Fruit fly (Drosophila melanogaster) whole organism, embryonic: ENCODE results near the gene CG3815.

Experiments
- Atf3 ChIP-seq: fragments of 200-800 bp; sonication (Bioruptor generic); optimal IDR thresholded peaks from 3 replicates; lab custom pipeline; 2016; ENCODE audit warnings: missing biosample characterization, missing genetic modification characterization
- BtbVII ChIP-seq: fragments of 200-800 bp; sonication (Bioruptor generic); optimal IDR thresholded peaks from 3 replicates; lab custom pipeline; 2017; ENCODE audit warnings: missing biosample characterization, mild to moderate bottlenecking, missing genetic modification characterization
- C15 ChIP-seq: fragments of 200-800 bp; sonication (Bioruptor generic); IDR thresholded peaks from 3 replicates; pipeline ENCODE4 v1.3.6; 2022; ENCODE audit warnings: missing biosample characterization, missing genetic modification characterization
- CG10147 ChIP-seq: fragments of 200-800 bp; sonication (Bioruptor generic); optimal IDR thresholded peaks from 2 replicates; lab custom pipeline; 2019; ENCODE audit warnings: missing biosample characterization, mild to moderate bottlenecking, missing genetic modification characterization, moderate library complexity
- CG11247 ChIP-seq: fragments of 200-800 bp; sonication (Bioruptor generic); IDR thresholded peaks from 2 replicates; pipeline ENCODE4 v1.3.6; 2022; ENCODE audit warnings: missing biosample characterization, missing genetic modification characterization
- CG12104 ChIP-seq: fragments of 200-800 bp; sonication (Bioruptor generic); optimal IDR thresholded peaks from 3 replicates; lab custom pipeline; 2016; ENCODE audit warnings: missing biosample characterization, missing genetic modification characterization
- CG12769 ChIP-seq: fragments of 200-800 bp; sonication (Bioruptor generic); optimal IDR thresholded peaks from 2 replicates; lab custom pipeline; 2019; ENCODE audit warnings: missing biosample characterization, mild to moderate bottlenecking, missing genetic modification characterization, moderate library complexity
- CG1602 ChIP-seq: fragments of 200-800 bp; sonication (Bioruptor generic); optimal IDR thresholded peaks from 3 replicates; lab custom pipeline; 2016; ENCODE audit warnings: missing biosample characterization, missing genetic modification characterization
- CG18011 ChIP-seq: fragments of 200-800 bp; sonication (Bioruptor generic); optimal IDR thresholded peaks from 2 replicates; lab custom pipeline; 2017; ENCODE audit warnings: missing biosample characterization, missing genetic modification characterization, mild to moderate bottlenecking, moderate library complexity, missing genotype
- CG2889 ChIP-seq: fragments of 200-800 bp; sonication (Bioruptor generic); IDR thresholded peaks from 3 replicates; pipeline ENCODE4 v1.3.6; 2022; ENCODE audit warnings: missing biosample characterization, missing genetic modification characterization
- CG31441 ChIP-seq: fragments of 200-800 bp; sonication (Bioruptor generic); IDR thresholded peaks from 2 replicates; pipeline ENCODE4 v1.3.6; 2022; ENCODE audit warnings: missing biosample characterization, missing genetic modification characterization
- CG33213 ChIP-seq: fragments of 200-800 bp; sonication (Bioruptor generic); optimal IDR thresholded peaks from 3 replicates; lab custom pipeline; 2016; ENCODE audit warnings: missing biosample characterization, missing genetic modification characterization
- CG34224 ChIP-seq: fragments of 200-800 bp; sonication (Bioruptor generic); IDR thresholded peaks from 3 replicates; pipeline ENCODE4 v1.3.6; 2022; ENCODE audit warnings: missing biosample characterization, missing genetic modification characterization; ENCODE audit not compliant: partially characterized antibody
- CG3995 ChIP-seq: fragments of 200-800 bp; sonication (Bioruptor generic); optimal IDR thresholded peaks from 3 replicates; lab custom pipeline; 2016; ENCODE audit warnings: missing biosample characterization, missing genetic modification characterization
- CG43689 ChIP-seq: fragments of 200-800 bp; sonication (Bioruptor generic); IDR thresholded peaks from 2 replicates; pipeline ENCODE4 v1.3.6; 2022; ENCODE audit warnings: missing biosample characterization, missing genetic modification characterization
- CG8924 ChIP-seq: fragments of 200-800 bp; optimal IDR thresholded peaks from 3 replicates; lab custom pipeline; 2019; ENCODE audit warnings: missing biosample characterization, mild to moderate bottlenecking, missing genetic modification characterization, moderate library complexity
- CG9609 ChIP-seq: fragments of 200-800 bp; sonication (Bioruptor generic); optimal IDR thresholded peaks from 3 replicates; lab custom pipeline; 2016; ENCODE audit warnings: missing biosample characterization, missing genetic modification characterization
- CG9817 ChIP-seq: fragments of 200-800 bp; sonication (Bioruptor generic); optimal IDR thresholded peaks from 2 replicates; lab custom pipeline; 2018; ENCODE audit warnings: missing biosample characterization, mild to moderate bottlenecking, missing genetic modification characterization, moderate library complexity
- D ChIP-seq, 2 experiments: fragments of 200-800 bp in 1 of 2; fragments of >200 bp in 1 of 2; sonication (Bioruptor generic) in 1 of 2; optimal IDR thresholded peaks; 2 replicates in 1 of 2; 3 replicates in 1 of 2; lab custom pipeline; 2017; ENCODE audit warnings: mild to moderate bottlenecking in 1 of 2, missing biosample characterization in 1 of 2, missing genetic modification characterization in 1 of 2, missing genetic modification reagents in 1 of 2
- Deaf1 ChIP-seq: fragments of 200-800 bp; optimal IDR thresholded peaks from 3 replicates; lab custom pipeline; 2019; ENCODE audit warnings: missing biosample characterization, mild to moderate bottlenecking, missing genetic modification characterization, moderate library complexity
- Dip3 ChIP-seq: fragments of 200-800 bp; sonication (Bioruptor generic); optimal IDR thresholded peaks from 3 replicates; lab custom pipeline; 2016; ENCODE audit warnings: missing biosample characterization, missing genetic modification characterization
- Fer3 ChIP-seq: fragments of 200-800 bp; sonication (Bioruptor generic); optimal IDR thresholded peaks from 2 replicates; lab custom pipeline; 2018; ENCODE audit warnings: missing biosample characterization, mild to moderate bottlenecking, missing genetic modification characterization, moderate library complexity
- Mrtf ChIP-seq: fragments of 200-800 bp; sonication (Bioruptor generic); IDR thresholded peaks from 3 replicates; pipeline ENCODE4 v1.3.6; 2022; ENCODE audit warnings: missing biosample characterization, missing genetic modification characterization
- NfI ChIP-seq: fragments of 200-800 bp; sonication (Bioruptor generic); optimal IDR thresholded peaks from 3 replicates; lab custom pipeline; 2018; ENCODE audit warnings: missing biosample characterization, mild to moderate bottlenecking, missing genetic modification characterization, moderate library complexity
- Spps ChIP-seq: fragments of 200-800 bp; sonication (Bioruptor generic); optimal IDR thresholded peaks from 2 replicates; lab custom pipeline; 2018; ENCODE audit warnings: missing biosample characterization, mild to moderate bottlenecking, missing genetic modification characterization
- TFAM ChIP-seq: fragments of 200-800 bp; sonication (Bioruptor generic); optimal IDR thresholded peaks from 2 replicates; lab custom pipeline; 2017; ENCODE audit warnings: missing biosample characterization, missing genetic modification characterization, inconsistent platforms
- btn ChIP-seq: fragments of 200-800 bp; sonication (Bioruptor generic); optimal IDR thresholded peaks from 2 replicates; lab custom pipeline; 2016; ENCODE audit warnings: missing biosample characterization, missing genetic modification characterization
- chn ChIP-seq: fragments of 200-800 bp; sonication (Bioruptor generic); optimal IDR thresholded peaks from 2 replicates; lab custom pipeline; 2016; ENCODE audit warnings: missing biosample characterization, missing genetic modification characterization
- cwo ChIP-seq: fragments of 200-800 bp; sonication (Bioruptor generic); optimal IDR thresholded peaks from 3 replicates; lab custom pipeline; 2017; ENCODE audit warnings: missing biosample characterization, missing genetic modification characterization, mild to moderate bottlenecking, moderate library complexity, missing genetic modification reagents
- dan ChIP-seq: fragments of 200-800 bp; sonication (Bioruptor generic); IDR thresholded peaks from 2 replicates; pipeline ENCODE4 v1.3.6; 2022; ENCODE audit warnings: missing biosample characterization, missing genetic modification characterization
- disco-r ChIP-seq: fragments of 200-800 bp; sonication (Bioruptor generic); optimal IDR thresholded peaks from 2 replicates; lab custom pipeline; 2016; ENCODE audit warnings: missing biosample characterization, missing genetic modification characterization
- dmrt99B ChIP-seq: fragments of 200-800 bp; sonication (Bioruptor generic); optimal IDR thresholded peaks from 2 replicates; lab custom pipeline; 2018; ENCODE audit warnings: missing biosample characterization, mild to moderate bottlenecking, missing genetic modification characterization, moderate library complexity
- emc ChIP-seq: fragments of 200-800 bp; sonication (Bioruptor generic); optimal IDR thresholded peaks from 2 replicates; lab custom pipeline; 2016; ENCODE audit warnings: missing biosample characterization, missing genetic modification characterization
- en ChIP-seq: fragments of 200-800 bp; sonication (Bioruptor generic); optimal IDR thresholded peaks from 2 replicates; lab custom pipeline; 2016; ENCODE audit warnings: missing biosample characterization, missing genetic modification characterization
- kah ChIP-seq: fragments of 200-800 bp; sonication (Bioruptor generic); optimal IDR thresholded peaks from 2 replicates; lab custom pipeline; 2018; ENCODE audit warnings: missing biosample characterization, mild to moderate bottlenecking, missing genetic modification characterization
- kni ChIP-seq: fragments of 200-800 bp; sonication (Bioruptor generic); optimal IDR thresholded peaks from 3 replicates; lab custom pipeline; 2017; ENCODE audit warnings: mild to moderate bottlenecking, missing biosample characterization, missing genetic modification reagents, missing genetic modification characterization
- lab ChIP-seq: fragments of 200-800 bp; sonication (Bioruptor generic); optimal IDR thresholded peaks from 3 replicates; lab custom pipeline; 2017; ENCODE audit warnings: missing biosample characterization, missing genetic modification characterization, mild to moderate bottlenecking, moderate library complexity, missing genetic modification reagents
- luna ChIP-seq: fragments of 200-800 bp; sonication (Bioruptor generic); optimal IDR thresholded peaks from 2 replicates; lab custom pipeline; 2016; ENCODE audit warnings: missing biosample characterization, missing genetic modification characterization
- p53 ChIP-seq: fragments of 200-800 bp; sonication (Bioruptor generic); optimal IDR thresholded peaks from 2 replicates; lab custom pipeline; 2016; ENCODE audit warnings: missing biosample characterization, missing genetic modification characterization
- peb ChIP-seq: fragments of 200-800 bp; sonication (Bioruptor generic); IDR thresholded peaks from 2 replicates; pipeline ENCODE4 v1.3.6; 2022; ENCODE audit warnings: missing biosample characterization, missing genetic modification characterization
- repo ChIP-seq: fragments of 200-800 bp; sonication (Bioruptor generic); optimal IDR thresholded peaks from 2 replicates; lab custom pipeline; 2016; ENCODE audit warnings: missing biosample characterization, missing genetic modification characterization
- ro ChIP-seq: fragments of 200-800 bp; sonication (Bioruptor generic); IDR thresholded peaks from 2 replicates; pipeline ENCODE4 v1.3.6; 2022; ENCODE audit warnings: missing biosample characterization, missing genetic modification characterization
- salm ChIP-seq: fragments of 200-800 bp; sonication (Bioruptor generic); optimal IDR thresholded peaks from 2 replicates; lab custom pipeline; 2018; ENCODE audit warnings: missing biosample characterization, mild to moderate bottlenecking, missing genetic modification characterization
- sens-2 ChIP-seq: fragments of 200-800 bp; sonication (Bioruptor generic); IDR thresholded peaks from 2 replicates; pipeline ENCODE4 v1.3.6; 2022; ENCODE audit warnings: missing biosample characterization, missing genetic modification characterization
- seq ChIP-seq: fragments of 200-800 bp; sonication (Bioruptor generic); IDR thresholded peaks from 2 replicates; pipeline ENCODE4 v1.3.6; 2022; ENCODE audit warnings: missing biosample characterization, missing genetic modification characterization
- sima ChIP-seq: fragments of 200-800 bp; sonication (Bioruptor generic); optimal IDR thresholded peaks from 2 replicates; lab custom pipeline; 2016; ENCODE audit warnings: missing biosample characterization, missing genetic modification characterization
- stc ChIP-seq: fragments of 200-800 bp; sonication (Bioruptor generic); IDR thresholded peaks from 2 replicates; pipeline ENCODE4 v1.3.6; 2022; ENCODE audit warnings: missing biosample characterization, missing genetic modification characterization
- stwl ChIP-seq: fragments of 200-800 bp; sonication (Bioruptor generic); optimal IDR thresholded peaks from 3 replicates; lab custom pipeline; 2018; ENCODE audit warnings: missing biosample characterization, mild to moderate bottlenecking, missing genetic modification characterization, moderate library complexity
- tap ChIP-seq: fragments of 200-800 bp; optimal IDR thresholded peaks from 3 replicates; lab custom pipeline; 2019; ENCODE audit warnings: missing biosample characterization, mild to moderate bottlenecking, missing genetic modification characterization, moderate library complexity
- tio ChIP-seq: fragments of 200-800 bp; sonication (Bioruptor generic); optimal IDR thresholded peaks from 2 replicates; lab custom pipeline; 2017; ENCODE audit warnings: missing biosample characterization, missing genetic modification characterization, inconsistent platforms
- tna ChIP-seq: fragments of 200-800 bp; sonication (Bioruptor generic); IDR thresholded peaks from 2 replicates; pipeline ENCODE4 v1.3.6; 2022; ENCODE audit warnings: missing biosample characterization, missing genetic modification characterization; ENCODE audit not compliant: partially characterized antibody

The CG3815 gene

DNA sequence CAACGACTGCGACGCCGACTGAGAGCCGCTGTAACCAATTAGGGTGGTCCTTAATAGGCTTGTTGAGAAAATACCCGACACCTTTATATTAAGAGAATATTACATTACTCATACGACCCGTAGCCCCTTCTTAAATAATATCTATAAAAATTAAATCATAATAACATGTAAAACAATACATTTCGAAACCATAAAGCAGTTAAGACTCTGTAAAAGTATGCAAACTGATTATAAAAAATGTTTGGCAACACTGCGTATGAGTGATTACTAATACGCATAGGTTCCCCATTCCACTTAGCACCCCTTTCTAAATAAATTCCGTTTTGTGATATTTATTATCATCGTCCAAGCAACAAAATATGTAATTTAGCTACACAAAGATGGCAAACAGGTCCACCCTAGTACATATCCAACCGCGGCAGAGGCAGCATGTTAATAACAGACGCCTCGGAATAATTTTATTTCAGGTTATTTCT, 45.4 kb downstream of the CG3815 start:
- no peak for TF ChIP-seq CG11247
- peak; percentile 62 for TF ChIP-seq Fer3 (tag; lab: Kevin White, UChicago)
- TF ChIP-seq tap (tag; lab: Kevin White, UChicago): peak; percentile 68
- TF ChIP-seq Mrtf (GFP tag; lab: Robert Waterston, UW): peak; percentile 46; the same call in 1 of the 3 replicates
- peak; percentile 70 for TF ChIP-seq CG12104
- TF ChIP-seq CG3995 (GFP tag; lab: Kevin White, UChicago): peak; percentile 29
- peak; percentile 83 for TF ChIP-seq BtbVII (GFP tag; lab: Kevin White, UChicago)
- TF ChIP-seq peb (GFP tag; lab: Robert Waterston, UW): peak; percentile 35; the same call in 1 of the 2 replicates
- peak; percentile 54 for TF ChIP-seq CG9817 (tag; lab: Kevin White, UChicago)
- peak; percentile 56 for TF ChIP-seq Deaf1 (tag; lab: Kevin White, UChicago)
- peak; percentile 17 for TF ChIP-seq cwo (GFP tag; lab: Kevin White, UChicago)
- TF ChIP-seq sens-2 (GFP tag; lab: Robert Waterston, UW): no peak
- TF ChIP-seq p53 (GFP tag; lab: Kevin White, UChicago): no peak
- 0 out of 2 replicates have a peak, but pooled peaks have one; percentile 34 for TF ChIP-seq stc
- TF ChIP-seq NfI: peak; percentile 76
- TF ChIP-seq salm (tag; lab: Kevin White, UChicago): peak; percentile 58
- TF ChIP-seq Atf3 (GFP tag; lab: Kevin White, UChicago): no peak
- TF ChIP-seq luna (GFP tag; lab: Kevin White, UChicago): no peak
- peak; percentile 80 for TF ChIP-seq CG31441
- no peak for TF ChIP-seq sima (GFP tag; lab: Kevin White, UChicago)
- TF ChIP-seq btn: peak; percentile 28
- TF ChIP-seq C15 (GFP tag; lab: Robert Waterston, UW): no peak
- peak; percentile 84 for TF ChIP-seq CG8924 (tag; lab: Kevin White, UChicago)
- peak; percentile 73 for TF ChIP-seq tio
- peak; percentile 39 for TF ChIP-seq CG12769 (tag; lab: Kevin White, UChicago)
- peak; percentile 15 for TF ChIP-seq CG1602 (GFP tag; lab: Kevin White, UChicago)
- no peak for TF ChIP-seq CG34224 (GFP tag; lab: Robert Waterston, UW)
- TF ChIP-seq emc (GFP tag; lab: Kevin White, UChicago): no peak
- no peak for TF ChIP-seq ro (GFP tag; lab: Robert Waterston, UW)
- TF ChIP-seq CG9609 (GFP tag; lab: Kevin White, UChicago): no peak
- TF ChIP-seq seq (GFP tag; lab: Robert Waterston, UW): peak; percentile 56; the same call in 1 of the 2 replicates
- TF ChIP-seq chn (GFP tag; lab: Kevin White, UChicago): no peak
- TF ChIP-seq dmrt99B: peak; percentile 88
- TF ChIP-seq tna (GFP tag; lab: Robert Waterston, UW): no peak
- TF ChIP-seq lab (GFP tag; lab: Kevin White, UChicago): peak; percentile 86
- peak; percentile 91 for TF ChIP-seq CG10147
- peak; percentile 51 for TF ChIP-seq kah (GFP tag; lab: Kevin White, UChicago)
- TF ChIP-seq CG33213 (GFP tag; lab: Kevin White, UChicago): no peak
- no peak for TF ChIP-seq CG43689 (GFP tag; lab: Robert Waterston, UW)
- peak; percentile 24 for TF ChIP-seq Spps (tag; lab: Kevin White, UChicago)
- no peak for TF ChIP-seq disco-r (GFP tag; lab: Kevin White, UChicago)
- no peak for TF ChIP-seq CG2889 (GFP tag; lab: Robert Waterston, UW)
- TF ChIP-seq Dip3 (GFP tag; lab: Kevin White, UChicago): peak; percentile 34
- no peak for TF ChIP-seq stwl (tag; lab: Kevin White, UChicago)
- TF ChIP-seq en (GFP tag; lab: Kevin White, UChicago): no peak
- no peak for TF ChIP-seq repo (GFP tag; lab: Kevin White, UChicago)
- no peak for TF ChIP-seq dan (GFP tag; lab: Robert Waterston, UW)
- peak; percentile 72 for TF ChIP-seq CG18011 (GFP tag; lab: Kevin White, UChicago)
- peak; percentile 19 for TF ChIP-seq kni
- TF ChIP-seq D (optimal IDR thresholded peaks at IDR 0.05; lab: Kevin White, UChicago): no peak
- peak; percentile 68 for TF ChIP-seq D (GFP tag; optimal IDR thresholded peaks at IDR 0.05; lab: Kevin White, UChicago)
- no peak for TF ChIP-seq TFAM
